Worm (Caenorhabditis elegans) whole organism, L2 larva: ENCODE measurements around the gene unc-36.

Experiments
- F13H6.1 ChIP-seq: sonication (generic microtip); optimal IDR thresholded peaks from 2 replicates; lab custom pipeline; 2016; ENCODE audit warnings: missing genetic modification characterization, missing compliant biosample characterization
- ZK546.5 ChIP-seq: sonication (generic microtip); optimal IDR thresholded peaks from 2 replicates; lab custom pipeline; 2017; ENCODE audit warnings: missing biosample characterization, missing genetic modification characterization
- dmd-4 ChIP-seq: sonication (generic microtip); optimal IDR thresholded peaks from 2 replicates; lab custom pipeline; 2017; ENCODE audit warnings: missing biosample characterization, missing genetic modification characterization
- fos-1 ChIP-seq: fragments of 150-350 bp; optimal IDR thresholded peaks from 2 replicates; lab custom pipeline; 2014; ENCODE audit warnings: missing biosample characterization, missing genetic modification characterization
- lin-13 ChIP-seq: fragments of 150-350 bp; optimal IDR thresholded peaks from 2 replicates; lab custom pipeline; 2014; ENCODE audit warnings: missing biosample characterization, missing genetic modification reagents, missing genetic modification characterization
- lin-39 ChIP-seq: fragments of 150-350 bp; optimal IDR thresholded peaks from 2 replicates; lab custom pipeline; 2014; ENCODE audit warnings: missing biosample characterization, missing genetic modification reagents, missing genetic modification characterization
- nhr-10 ChIP-seq: sonication (generic microtip); optimal IDR thresholded peaks from 2 replicates; lab custom pipeline; 2017; ENCODE audit warnings: missing biosample characterization, missing genetic modification characterization
- nhr-237 ChIP-seq: fragments of 150-350 bp; optimal IDR thresholded peaks from 2 replicates; lab custom pipeline; 2014; ENCODE audit warnings: missing biosample characterization, missing genetic modification characterization
- nhr-25 ChIP-seq: fragments of 150-350 bp; sonication (generic microtip); optimal IDR thresholded peaks from 3 replicates; lab custom pipeline; 2014; ENCODE audit warnings: missing biosample characterization, missing genetic modification characterization
- snpc-4 ChIP-seq: fragments of 150-350 bp; optimal IDR thresholded peaks from 2 replicates; lab custom pipeline; 2014; ENCODE audit warnings: missing biosample characterization, missing genetic modification characterization

DNA sequence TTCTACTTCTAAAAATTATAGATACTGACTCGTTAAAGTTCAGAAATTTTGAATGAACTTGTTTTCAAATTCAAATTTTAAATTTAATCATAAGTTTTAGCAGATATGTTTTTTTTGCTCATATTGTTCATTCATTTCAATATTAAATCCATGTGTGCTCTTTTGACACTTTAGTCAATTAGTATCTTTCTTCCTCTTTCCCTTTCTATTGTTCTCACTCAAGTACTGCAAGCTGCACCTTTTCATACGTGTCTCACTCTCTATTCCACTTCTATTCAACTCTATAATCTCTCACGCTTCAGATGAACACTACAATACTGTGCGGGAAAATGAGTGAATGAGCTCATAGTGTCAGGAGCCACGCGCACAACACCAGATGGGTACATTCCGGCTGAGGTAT is 16.9 kb upstream of the unc-36 start, which contains the start of gene C30A5.16:
- no peak for TF ChIP-seq dmd-4
- no peak for TF ChIP-seq snpc-4
- TF ChIP-seq fos-1 (tag; lab: Kevin White, UChicago) = no peak
- TF ChIP-seq lin-13 (GFP tag; lab: Kevin White, UChicago) = no peak
- TF ChIP-seq nhr-25 = no peak
- TF ChIP-seq nhr-10 = no peak
- no peak for TF ChIP-seq ZK546.5
- TF ChIP-seq lin-39 = no peak
- no peak for TF ChIP-seq F13H6.1 (tag; lab: Kevin White, UChicago)
- TF ChIP-seq nhr-237 = no peak
